1 fruit fly cellular context compared by ENCODE assay signal in genomic region chr3R:8027203-8027688, dm6.
TF ChIP-seq lines count a peak whose summit lies in the region.

No protein-coding gene starts in this region.

TF ChIP-seq in whole organism, embryonic, 481 proteins besides CTCF, POLR2A, EP300 and RAD21 (continued from another document and continues in another):
- no peak for TF ChIP-seq C15 (GFP tag; IDR thresholded peaks at IDR 0.05; lab: Robert Waterston, UW)
- TF ChIP-seq D (optimal IDR thresholded peaks at IDR 0.05; lab: Kevin White, UChicago), result no peak
- TF ChIP-seq D (GFP tag; optimal IDR thresholded peaks at IDR 0.05; lab: Kevin White, UChicago), result peak; percentile 82
- peak; percentile 86 for TF ChIP-seq CG3281 (GFP tag; optimal IDR thresholded peaks at IDR 0.05; lab: Kevin White, UChicago)
- peak; percentile 70 for TF ChIP-seq NFAT (GFP tag; IDR thresholded peaks at IDR 0.05; lab: Robert Waterston, UW)
- peak; percentile 12 for TF ChIP-seq pnt (GFP tag; optimal IDR thresholded peaks at IDR 0.05; lab: Kevin White, UChicago)
- peak; percentile 70 for TF ChIP-seq dmrt11E (tag; optimal IDR thresholded peaks at IDR 0.05; lab: Kevin White, UChicago)
- TF ChIP-seq CrebB (tag; optimal IDR thresholded peaks at IDR 0.05; lab: Kevin White, UChicago), result peak; percentile 49
- peak; percentile 72 for TF ChIP-seq CG2202 (tag; optimal IDR thresholded peaks at IDR 0.05; lab: Kevin White, UChicago)
- no peak for TF ChIP-seq CG31388 (GFP tag; optimal IDR thresholded peaks at IDR 0.05; lab: Kevin White, UChicago)
- TF ChIP-seq CG10462 (GFP tag; optimal IDR thresholded peaks at IDR 0.05; lab: Kevin White, UChicago), result peak; percentile 37
- peak; percentile 3 for TF ChIP-seq Dip3 (GFP tag; optimal IDR thresholded peaks at IDR 0.05; lab: Kevin White, UChicago)
- TF ChIP-seq fd64A (GFP tag; optimal IDR thresholded peaks at IDR 0.05; lab: Kevin White, UChicago), result no peak
- TF ChIP-seq CG11456 (GFP tag; IDR thresholded peaks at IDR 0.05; lab: Robert Waterston, UW), result 0 out of 3 replicates have a peak, but pooled peaks have one; percentile 67
- no peak for TF ChIP-seq Oaz (GFP tag; IDR thresholded peaks at IDR 0.05; lab: Robert Waterston, UW)
- TF ChIP-seq CG32767 (GFP tag; IDR thresholded peaks at IDR 0.05; lab: Robert Waterston, UW), result peak; percentile 82
- TF ChIP-seq nau (GFP tag; optimal IDR thresholded peaks at IDR 0.05; lab: Kevin White, UChicago), result no peak
- peak; percentile 77 for TF ChIP-seq Med (GFP tag; lab: Kevin White, UChicago)
- TF ChIP-seq Dp (GFP tag; optimal IDR thresholded peaks at IDR 0.05; lab: Kevin White, UChicago), result peak; percentile 11
- no peak; the same call in 2 of the 3 replicates for TF ChIP-seq CG6175 (GFP tag; IDR thresholded peaks at IDR 0.05; lab: Robert Waterston, UW)
- TF ChIP-seq CG12769 (tag; optimal IDR thresholded peaks at IDR 0.05; lab: Kevin White, UChicago), result no peak
- TF ChIP-seq CG3163 (GFP tag; optimal IDR thresholded peaks at IDR 0.05; lab: Kevin White, UChicago), result peak; percentile 86
- TF ChIP-seq Hr39 (optimal IDR thresholded peaks at IDR 0.05; lab: Kevin White, UChicago), result no peak
- peak; percentile 89 for TF ChIP-seq Asciz (GFP tag; optimal IDR thresholded peaks at IDR 0.05; lab: Kevin White, UChicago)
- TF ChIP-seq CG10959 (GFP tag; IDR thresholded peaks at IDR 0.05; lab: Robert Waterston, UW), result 0 out of 2 replicates have a peak, but pooled peaks have one; percentile 4
- TF ChIP-seq CG4282 (GFP tag; optimal IDR thresholded peaks at IDR 0.05; lab: Kevin White, UChicago), result no peak
- no peak for TF ChIP-seq CG1647 (GFP tag; optimal IDR thresholded peaks at IDR 0.05; lab: Kevin White, UChicago)
- no peak for TF ChIP-seq usp (GFP tag; optimal IDR thresholded peaks at IDR 0.05; lab: Kevin White, UChicago)
- no peak for TF ChIP-seq ERR (GFP tag; optimal IDR thresholded peaks at IDR 0.05; lab: Kevin White, UChicago)
- peak; percentile 61 for TF ChIP-seq CG8359 (GFP tag; optimal IDR thresholded peaks at IDR 0.05; lab: Kevin White, UChicago; ENCODE audit: borderline replicate concordance)
- no peak for TF ChIP-seq CG8089 (GFP tag; optimal IDR thresholded peaks at IDR 0.05; lab: Kevin White, UChicago)
- TF ChIP-seq twi (tag; optimal IDR thresholded peaks at IDR 0.05; lab: Kevin White, UChicago), result no peak
- peak; percentile 44; the same call in 1 of the 2 replicates for TF ChIP-seq CG10321 (GFP tag; IDR thresholded peaks at IDR 0.05; lab: Robert Waterston, UW)
- TF ChIP-seq exex (tag; optimal IDR thresholded peaks at IDR 0.05; lab: Kevin White, UChicago), result peak; percentile 40
- peak; percentile 86 for TF ChIP-seq Ptx1 (GFP tag; IDR thresholded peaks at IDR 0.05; lab: Robert Waterston, UW)
- TF ChIP-seq hbn (GFP tag; IDR thresholded peaks at IDR 0.05; lab: Robert Waterston, UW; ENCODE audit: partially characterized antibody), result 0 out of 2 replicates have a peak, but pooled peaks have one; percentile 28
- peak; percentile 75; the same call in 2 of the 3 replicates for TF ChIP-seq ken (GFP tag; IDR thresholded peaks at IDR 0.05; lab: Robert Waterston, UW)
- TF ChIP-seq da (GFP tag; optimal IDR thresholded peaks at IDR 0.05; lab: Kevin White, UChicago), result peak; percentile 4
- TF ChIP-seq CG11093 (GFP tag; IDR thresholded peaks at IDR 0.05; lab: Robert Waterston, UW), result peak; percentile 34; the same call in 1 of the 3 replicates
- TF ChIP-seq jigr1 (GFP tag; IDR thresholded peaks at IDR 0.05; lab: Robert Waterston, UW), result no peak
- TF ChIP-seq h (optimal IDR thresholded peaks at IDR 0.05; lab: Kevin White, UChicago), result no peak
- no peak for TF ChIP-seq CG31365 (tag; optimal IDR thresholded peaks at IDR 0.05; lab: Kevin White, UChicago)
- peak; percentile 83 for TF ChIP-seq fd96Cb (tag; optimal IDR thresholded peaks at IDR 0.05; lab: Kevin White, UChicago)
- TF ChIP-seq tio (GFP tag; optimal IDR thresholded peaks at IDR 0.05; lab: Kevin White, UChicago), result peak; percentile 81
- no peak for TF ChIP-seq sug (tag; optimal IDR thresholded peaks at IDR 0.05; lab: Kevin White, UChicago)
- no peak for TF ChIP-seq pan (optimal IDR thresholded peaks at IDR 0.05; lab: Kevin White, UChicago)
- TF ChIP-seq pan (GFP tag; optimal IDR thresholded peaks at IDR 0.05 in 1 of 2, IDR thresholded peaks at IDR 0.05 in 1 of 2), result peak in 1 of 2 experiments; percentile 75
- TF ChIP-seq NC2β (GFP tag; optimal IDR thresholded peaks at IDR 0.05; lab: Kevin White, UChicago), result no peak
- TF ChIP-seq Taf1 (GFP tag; IDR thresholded peaks at IDR 0.05; lab: Robert Waterston, UW), result no peak
- TF ChIP-seq ac (GFP tag; optimal IDR thresholded peaks at IDR 0.05; lab: Kevin White, UChicago), result no peak
- TF ChIP-seq ro (GFP tag; IDR thresholded peaks at IDR 0.05; lab: Robert Waterston, UW), result 0 out of 2 replicates have a peak, but pooled peaks have one; percentile 26
- peak; percentile 62 for TF ChIP-seq CG2116 (GFP tag; optimal IDR thresholded peaks at IDR 0.05; lab: Kevin White, UChicago)
- TF ChIP-seq CG1233 (GFP tag; optimal IDR thresholded peaks at IDR 0.05; lab: Kevin White, UChicago), result peak; percentile 70
- TF ChIP-seq phol (tag; optimal IDR thresholded peaks at IDR 0.05; lab: Kevin White, UChicago), result peak; percentile 87
- TF ChIP-seq lov (optimal IDR thresholded peaks at IDR 0.05; lab: Kevin White, UChicago), result no peak
- TF ChIP-seq lov (GFP tag; IDR thresholded peaks at IDR 0.05; lab: Robert Waterston, UW), result no peak
- TF ChIP-seq Atf3 (GFP tag; optimal IDR thresholded peaks at IDR 0.05; lab: Kevin White, UChicago), result peak; percentile 25
- no peak for TF ChIP-seq CG14860 (GFP tag; IDR thresholded peaks at IDR 0.05; lab: Robert Waterston, UW; ENCODE audit: partially characterized antibody)
- TF ChIP-seq CG32532 (GFP tag; IDR thresholded peaks at IDR 0.05; lab: Robert Waterston, UW), result peak; percentile 69
- peak; percentile 5 for TF ChIP-seq HLH54F (GFP tag; optimal IDR thresholded peaks at IDR 0.05; lab: Kevin White, UChicago)
- TF ChIP-seq Hr3 (GFP tag; optimal IDR thresholded peaks at IDR 0.05; lab: Kevin White, UChicago), result peak; percentile 91
- TF ChIP-seq CG2120 (GFP tag; optimal IDR thresholded peaks at IDR 0.05; lab: Kevin White, UChicago), result peak; percentile 77
- TF ChIP-seq H2.0 (GFP tag; IDR thresholded peaks at IDR 0.05; lab: Robert Waterston, UW), result peak; percentile 70
- TF ChIP-seq Lim3 (GFP tag; IDR thresholded peaks at IDR 0.05; lab: Robert Waterston, UW), result no peak
- TF ChIP-seq psq (GFP tag; optimal IDR thresholded peaks at IDR 0.05; lab: Kevin White, UChicago), result peak; percentile 48
- TF ChIP-seq grn (GFP tag; optimal IDR thresholded peaks at IDR 0.05; lab: Kevin White, UChicago), result no peak
- no peak for TF ChIP-seq dm (GFP tag; optimal IDR thresholded peaks at IDR 0.05; lab: Kevin White, UChicago)
- peak; percentile 80 for TF ChIP-seq CG30431 (GFP tag; optimal IDR thresholded peaks at IDR 0.05; lab: Kevin White, UChicago)
- no peak for TF ChIP-seq CG4730 (GFP tag; IDR thresholded peaks at IDR 0.05; lab: Robert Waterston, UW)
- TF ChIP-seq Spps (tag; optimal IDR thresholded peaks at IDR 0.05; lab: Kevin White, UChicago), result peak; percentile 50
- peak; percentile 56; the same call in 1 of the 3 replicates for TF ChIP-seq ci (GFP tag; IDR thresholded peaks at IDR 0.05; lab: Robert Waterston, UW)
- TF ChIP-seq CG12236 (GFP tag; optimal IDR thresholded peaks at IDR 0.05; lab: Kevin White, UChicago), result no peak
- no peak for TF ChIP-seq gcm2 (GFP tag; optimal IDR thresholded peaks at IDR 0.05; lab: Kevin White, UChicago)
- no peak for TF ChIP-seq gro (GFP tag; optimal IDR thresholded peaks at IDR 0.05; lab: Kevin White, UChicago)
- no peak for TF ChIP-seq Neu2 (GFP tag; optimal IDR thresholded peaks at IDR 0.05; lab: Kevin White, UChicago; ENCODE audit: borderline replicate concordance)
- peak; percentile 45 for TF ChIP-seq CG6654 (GFP tag; optimal IDR thresholded peaks at IDR 0.05; lab: Kevin White, UChicago)
- no peak for TF ChIP-seq Sry-β (GFP tag; optimal IDR thresholded peaks at IDR 0.05; lab: Kevin White, UChicago)
- no peak for TF ChIP-seq CG11560 (tag; IDR thresholded peaks at IDR 0.05; lab: Robert Waterston, UW)
- peak; percentile 98 for TF ChIP-seq CG7556 (GFP tag; optimal IDR thresholded peaks at IDR 0.05; lab: Kevin White, UChicago)
- TF ChIP-seq CG10209 (GFP tag; optimal IDR thresholded peaks at IDR 0.05; lab: Kevin White, UChicago), result peak; percentile 92
- TF ChIP-seq CG7928 (GFP tag; optimal IDR thresholded peaks at IDR 0.05; lab: Kevin White, UChicago), result no peak
- 0 out of 3 replicates have a peak, but pooled peaks have one; percentile 54 for TF ChIP-seq Mrtf (GFP tag; IDR thresholded peaks at IDR 0.05; lab: Robert Waterston, UW)
- TF ChIP-seq zen (tag; optimal IDR thresholded peaks at IDR 0.05; lab: Kevin White, UChicago), result peak; percentile 39
- no peak for TF ChIP-seq tll (GFP tag; optimal IDR thresholded peaks at IDR 0.05; lab: Kevin White, UChicago)
- TF ChIP-seq CG14667 (GFP tag; IDR thresholded peaks at IDR 0.05; lab: Robert Waterston, UW), result peak; percentile 61
- peak; percentile 46 for TF ChIP-seq lbe (GFP tag; optimal IDR thresholded peaks at IDR 0.05; lab: Kevin White, UChicago)
- no peak for TF ChIP-seq Mes4 (GFP tag; optimal IDR thresholded peaks at IDR 0.05; lab: Kevin White, UChicago)
- TF ChIP-seq org-1 (GFP tag; optimal IDR thresholded peaks at IDR 0.05; lab: Kevin White, UChicago), result peak; percentile 80
- TF ChIP-seq CG13775 (GFP tag; optimal IDR thresholded peaks at IDR 0.05; lab: Kevin White, UChicago), result peak; percentile 90
- peak; percentile 71 for TF ChIP-seq CG4424 (GFP tag; optimal IDR thresholded peaks at IDR 0.05; lab: Kevin White, UChicago)
- TF ChIP-seq CG16779 (GFP tag; IDR thresholded peaks at IDR 0.05; lab: Robert Waterston, UW), result no peak
- peak; percentile 13 for TF ChIP-seq Lhr (GFP tag; optimal IDR thresholded peaks at IDR 0.05; lab: Kevin White, UChicago)
- no peak for TF ChIP-seq CG1603 (tag; optimal IDR thresholded peaks at IDR 0.05; lab: Kevin White, UChicago)
- TF ChIP-seq ato (GFP tag; IDR thresholded peaks at IDR 0.05; lab: Robert Waterston, UW; ENCODE audit: partially characterized antibody), result no peak
- peak; percentile 50 for TF ChIP-seq seq (GFP tag; IDR thresholded peaks at IDR 0.05; lab: Robert Waterston, UW)
- peak; percentile 92 for TF ChIP-seq nmo (GFP tag; optimal IDR thresholded peaks at IDR 0.05; lab: Kevin White, UChicago)
- TF ChIP-seq scrt (GFP tag; optimal IDR thresholded peaks at IDR 0.05; lab: Kevin White, UChicago), result peak; percentile 74
- peak; percentile 45 to 66 for TF ChIP-seq Pdp1 (GFP tag; optimal IDR thresholded peaks at IDR 0.05; lab: Kevin White, UChicago)
- no peak for TF ChIP-seq sc (optimal IDR thresholded peaks at IDR 0.05; lab: Kevin White, UChicago)
- peak; percentile 86 for TF ChIP-seq sc (GFP tag; optimal IDR thresholded peaks at IDR 0.05; lab: Kevin White, UChicago)
- TF ChIP-seq klu (GFP tag; IDR thresholded peaks at IDR 0.05; lab: Robert Waterston, UW), result peak; percentile 15; the same call in 1 of the 2 replicates
- 0 out of 3 replicates have a peak, but pooled peaks have one; percentile 50 for TF ChIP-seq zfh1 (GFP tag; IDR thresholded peaks at IDR 0.05; lab: Robert Waterston, UW)
- TF ChIP-seq eyg (GFP tag; optimal IDR thresholded peaks at IDR 0.05; lab: Kevin White, UChicago), result no peak
- TF ChIP-seq CG33213 (GFP tag; optimal IDR thresholded peaks at IDR 0.05; lab: Kevin White, UChicago), result no peak
- peak; percentile 69 for TF ChIP-seq ranshi (GFP tag; IDR thresholded peaks at IDR 0.05; lab: Robert Waterston, UW)
- peak; percentile 82 for TF ChIP-seq CG10267 (tag; optimal IDR thresholded peaks at IDR 0.05; lab: Kevin White, UChicago)
- no peak for TF ChIP-seq amos (GFP tag; IDR thresholded peaks at IDR 0.05; lab: Robert Waterston, UW; ENCODE audit: partially characterized antibody)
- peak; percentile 33 for TF ChIP-seq Bdp1 (GFP tag; optimal IDR thresholded peaks at IDR 0.05; lab: Kevin White, UChicago)
- no peak for TF ChIP-seq btn (GFP tag; optimal IDR thresholded peaks at IDR 0.05; lab: Kevin White, UChicago)
- TF ChIP-seq Chrac-16 (GFP tag; optimal IDR thresholded peaks at IDR 0.05; lab: Kevin White, UChicago), result peak; percentile 78
- TF ChIP-seq HmgZ (tag; optimal IDR thresholded peaks at IDR 0.05; lab: Kevin White, UChicago), result peak; percentile 47
- peak; percentile 15 for TF ChIP-seq kay (GFP tag; optimal IDR thresholded peaks at IDR 0.05; lab: Kevin White, UChicago)
- TF ChIP-seq CG16863 (GFP tag; optimal IDR thresholded peaks at IDR 0.05; lab: Kevin White, UChicago), result peak; percentile 37
- TF ChIP-seq CG8281 (tag; optimal IDR thresholded peaks at IDR 0.05; lab: Kevin White, UChicago), result peak; percentile 68
- TF ChIP-seq sim (GFP tag; IDR thresholded peaks at IDR 0.05; lab: Robert Waterston, UW), result peak; percentile 26; the same call in 1 of the 2 replicates
- TF ChIP-seq CG34224 (GFP tag; IDR thresholded peaks at IDR 0.05; lab: Robert Waterston, UW; ENCODE audit: partially characterized antibody), result no peak; the same call in 2 of the 3 replicates
- peak; percentile 92 for TF ChIP-seq CG15601 (tag; optimal IDR thresholded peaks at IDR 0.05; lab: Kevin White, UChicago)
- TF ChIP-seq HmgD (GFP tag; optimal IDR thresholded peaks at IDR 0.05; lab: Kevin White, UChicago), result no peak
- TF ChIP-seq CG6272 (GFP tag; IDR thresholded peaks at IDR 0.05; lab: Robert Waterston, UW), result no peak
- no peak for TF ChIP-seq tx (GFP tag; optimal IDR thresholded peaks at IDR 0.05; lab: Kevin White, UChicago)
- TF ChIP-seq chn (GFP tag; optimal IDR thresholded peaks at IDR 0.05; lab: Kevin White, UChicago), result peak; percentile 31
- peak; percentile 64; the same call in 2 of the 3 replicates for TF ChIP-seq croc (GFP tag; conservative IDR thresholded peaks at IDR 0.05; lab: Robert Waterston, UW)
- TF ChIP-seq slbo (GFP tag; IDR thresholded peaks at IDR 0.05; lab: Robert Waterston, UW), result peak; percentile 87
- no peak for TF ChIP-seq CG8478 (optimal IDR thresholded peaks at IDR 0.05; lab: Kevin White, UChicago)
- peak; percentile 29 for TF ChIP-seq corto (GFP tag; optimal IDR thresholded peaks at IDR 0.05; lab: Kevin White, UChicago)
- no peak for TF ChIP-seq ash1 (GFP tag; optimal IDR thresholded peaks at IDR 0.05; lab: Kevin White, UChicago)
- TF ChIP-seq Doc3 (GFP tag; IDR thresholded peaks at IDR 0.05; lab: Robert Waterston, UW; ENCODE audit: partially characterized antibody), result no peak
- no peak for TF ChIP-seq CG42726 (GFP tag; IDR thresholded peaks at IDR 0.05; lab: Robert Waterston, UW; ENCODE audit: partially characterized antibody)
- 0 out of 3 replicates have a peak, but pooled peaks have one; percentile 35 for TF ChIP-seq CG3726 (GFP tag; IDR thresholded peaks at IDR 0.05; lab: Robert Waterston, UW)
- peak; percentile 25 for TF ChIP-seq CG10654 (GFP tag; optimal IDR thresholded peaks at IDR 0.05; lab: Kevin White, UChicago)
- TF ChIP-seq Hsf (GFP tag; optimal IDR thresholded peaks at IDR 0.05; lab: Kevin White, UChicago), result peak; percentile 48
